Worm (Caenorhabditis elegans) whole organism, early embryonic: ENCODE measurements around the gene mex-5.

Experiments used
- B0310.2 ChIP-seq: sonication (generic microtip); optimal IDR thresholded peaks from 2 replicates; lab custom pipeline; 2016; ENCODE audit warnings: mild to moderate bottlenecking, missing genetic modification characterization, missing compliant biosample characterization
- F13C5.2 ChIP-seq: sonication (generic microtip); optimal IDR thresholded peaks from 2 replicates; lab custom pipeline; 2017; ENCODE audit warnings: mild to moderate bottlenecking, missing genetic modification characterization, inconsistent platforms, missing compliant biosample characterization
- aly-1 ChIP-seq: sonication (generic microtip); optimal IDR thresholded peaks from 2 replicates; lab custom pipeline; 2016; ENCODE audit warnings: missing genetic modification characterization, missing compliant biosample characterization
- ama-1 ChIP-seq: fragments of 150-350 bp; optimal IDR thresholded peaks from 2 replicates; lab custom pipeline; 2014
- ceh-13 ChIP-seq: fragments of 200-800 bp; sonication (Bioruptor generic); optimal IDR thresholded peaks from 2 replicates; lab custom pipeline; 2018; ENCODE audit warnings: mild to moderate bottlenecking, missing genetic modification characterization, missing compliant biosample characterization
- ceh-36 ChIP-seq: sonication (generic microtip); optimal IDR thresholded peaks from 2 replicates; lab custom pipeline; 2016; ENCODE audit warnings: missing genetic modification characterization, inconsistent platforms, missing compliant biosample characterization
- ets-7 ChIP-seq: sonication (generic microtip); optimal IDR thresholded peaks from 2 replicates; lab custom pipeline; 2016; ENCODE audit warnings: missing genotype, missing genetic modification characterization, missing compliant biosample characterization
- flt-1 ChIP-seq: fragments of 200-800 bp; sonication (Bioruptor generic); IDR thresholded peaks from 2 replicates; pipeline ENCODE4 v1.3.6; 2022; ENCODE audit warnings: missing genetic modification characterization, missing compliant biosample characterization
- hmbx-1 ChIP-seq: sonication (generic microtip); optimal IDR thresholded peaks from 2 replicates; lab custom pipeline; 2016; ENCODE audit warnings: mild to moderate bottlenecking, missing genetic modification characterization, missing compliant biosample characterization
- hmg-4 ChIP-seq: fragments of 200-800 bp; sonication (Bioruptor generic); optimal IDR thresholded peaks from 2 replicates; lab custom pipeline; 2018; ENCODE audit warnings: mild to moderate bottlenecking, missing genetic modification characterization, missing compliant biosample characterization
- hnd-1 ChIP-seq: sonication (generic microtip); optimal IDR thresholded peaks from 2 replicates; lab custom pipeline; 2016; ENCODE audit warnings: missing genetic modification characterization, missing compliant biosample characterization
- pes-1 ChIP-seq: fragments of 200-800 bp; sonication (Bioruptor generic); IDR thresholded peaks from 2 replicates; pipeline ENCODE4 v1.3.6; 2022; ENCODE audit warnings: missing genetic modification reagents, missing genetic modification characterization, missing compliant biosample characterization
- scrt-1 ChIP-seq: fragments of 200-800 bp; sonication (Bioruptor generic); IDR thresholded peaks from 2 replicates; pipeline ENCODE4 v1.3.6; 2022; ENCODE audit warnings: missing genetic modification characterization, missing compliant biosample characterization
- sea-1 ChIP-seq: fragments of 200-800 bp; sonication (Bioruptor generic); conservative IDR thresholded peaks from 2 replicates; pipeline ENCODE4 v1.3.6; 2022; ENCODE audit warnings: missing genetic modification characterization, missing compliant biosample characterization
- tbx-11 ChIP-seq: fragments of 200-800 bp; sonication (Bioruptor generic); IDR thresholded peaks from 2 replicates; pipeline ENCODE4 v1.3.6; 2022; ENCODE audit warnings: missing genetic modification characterization, missing compliant biosample characterization
- tbx-37 ChIP-seq: fragments of 200-800 bp; sonication (Bioruptor generic); conservative IDR thresholded peaks from 2 replicates; pipeline ENCODE4 v1.3.6; 2022; ENCODE audit warnings: missing genetic modification reagents, missing genetic modification characterization, missing compliant biosample characterization
- tra-4 ChIP-seq: sonication (generic microtip); optimal IDR thresholded peaks from 2 replicates; lab custom pipeline; 2017; ENCODE audit warnings: missing genetic modification characterization, missing compliant biosample characterization

Gene mex-5

DNA sequence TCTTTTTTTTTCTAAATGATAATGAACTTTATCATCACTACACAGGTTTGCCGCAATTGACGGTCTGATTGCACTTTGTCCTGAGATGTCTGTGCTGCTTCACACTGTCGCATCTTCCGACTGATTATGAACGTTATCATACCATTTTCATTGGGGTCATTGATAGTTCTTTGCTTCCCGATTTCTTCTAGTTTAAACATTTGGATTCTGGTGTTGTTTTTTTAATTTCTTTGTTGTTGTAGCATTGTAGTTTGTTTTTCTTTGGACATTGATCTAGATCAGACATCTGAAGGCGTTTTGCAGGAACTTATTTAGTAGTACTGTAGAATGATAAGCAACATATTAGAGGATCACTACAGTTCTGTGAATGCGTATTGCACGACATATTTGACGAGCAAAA, 34.8 kb upstream of the mex-5 start:
- TF ChIP-seq tra-4 (tag; lab: Kevin White, UChicago) (no peak), pes-1 (GFP tag; lab: Robert Waterston, UW) (no peak), hnd-1 (tag; lab: Kevin White, UChicago) (no peak), hmbx-1 (tag; lab: Kevin White, UChicago) (no peak), ceh-13 (no peak)

ce11 chrIV:13319886-13320650, 33.5 kb upstream of the mex-5 start:
- TF ChIP-seq tra-4 (tag; lab: Kevin White, UChicago) = no peak

DNA sequence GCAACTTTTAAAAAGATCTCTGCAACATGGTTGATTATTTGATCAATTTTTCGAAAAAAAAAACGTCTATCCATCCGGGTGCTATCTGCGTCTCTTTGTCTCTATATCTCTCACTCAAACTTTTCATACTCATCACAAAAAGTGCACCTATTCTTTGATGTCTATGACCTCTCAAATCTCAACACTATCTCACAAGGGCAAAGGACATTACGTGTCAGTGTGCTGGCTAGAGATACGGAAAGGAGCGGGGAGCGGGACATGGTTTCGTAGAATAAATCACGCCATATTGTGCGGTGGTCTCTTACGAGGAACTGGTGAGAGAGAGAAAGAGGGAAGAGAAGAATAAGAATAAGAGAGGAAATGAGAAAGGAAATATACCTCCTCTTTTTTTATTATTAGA, 31.1 kb upstream of the mex-5 start:
- TF ChIP-seq pes-1 (GFP tag; lab: Robert Waterston, UW) (no peak), hmg-4 (no peak), hmbx-1 (tag; lab: Kevin White, UChicago) (no peak), flt-1 (GFP tag; lab: Robert Waterston, UW) (no peak), F13C5.2 (tag; lab: Kevin White, UChicago) (no peak), aly-1 (tag; lab: Kevin White, UChicago) (no peak), sea-1 (GFP tag; lab: Robert Waterston, UW) (no peak), scrt-1 (GFP tag; lab: Robert Waterston, UW) (no peak), ama-1 (lab: Kevin White, UChicago) (no peak), ceh-36 (no peak), B0310.2 (tag; lab: Kevin White, UChicago) (no peak), tbx-11 (no peak), tra-4 (tag; lab: Kevin White, UChicago) (no peak), ets-7 (no peak), ceh-13 (no peak), hnd-1 (tag; lab: Kevin White, UChicago) (no peak), tbx-37 (no peak)

DNA sequence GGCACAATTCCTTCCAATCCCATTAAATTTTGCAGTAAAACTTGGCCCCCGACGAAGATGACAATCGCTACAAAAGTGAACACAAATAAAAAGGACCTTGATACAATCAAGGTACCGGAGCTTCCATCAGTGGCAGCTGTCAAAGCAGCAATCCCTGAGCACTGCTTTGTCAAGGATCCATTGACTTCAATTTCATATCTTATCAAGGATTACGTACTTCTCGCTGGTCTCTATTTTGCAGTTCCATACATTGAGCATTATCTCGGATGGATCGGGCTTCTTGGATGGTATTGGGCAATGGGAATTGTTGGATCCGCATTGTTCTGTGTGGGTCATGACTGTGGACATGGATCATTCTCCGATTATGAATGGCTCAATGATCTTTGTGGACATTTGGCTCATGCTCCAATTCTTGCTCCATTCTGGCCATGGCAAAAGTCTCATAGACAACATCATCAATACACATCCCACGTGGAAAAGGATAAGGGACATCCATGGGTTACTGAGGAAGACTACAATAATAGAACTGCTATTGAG, 29.6 kb upstream of the mex-5 start, which contains the start of gene fat-2:
fat-2 (plus strand) TSS at position 51 of the 537 bp plus-strand sequence.
- no peak for TF ChIP-seq ets-7
- TF ChIP-seq tra-4 (tag; lab: Kevin White, UChicago) = no peak
- no peak for TF ChIP-seq F13C5.2 (tag; lab: Kevin White, UChicago)
- TF ChIP-seq tbx-11 = no peak
- no peak for TF ChIP-seq hmg-4
- TF ChIP-seq ceh-36 = no peak
- no peak for TF ChIP-seq B0310.2 (tag; lab: Kevin White, UChicago)
- TF ChIP-seq ceh-13 = no peak
- TF ChIP-seq tbx-37 = no peak
- TF ChIP-seq hnd-1 (tag; lab: Kevin White, UChicago) = no peak
- no peak for TF ChIP-seq sea-1 (GFP tag; lab: Robert Waterston, UW)
- no peak for TF ChIP-seq pes-1 (GFP tag; lab: Robert Waterston, UW)
- TF ChIP-seq scrt-1 (GFP tag; lab: Robert Waterston, UW) = no peak
- TF ChIP-seq hmbx-1 (tag; lab: Kevin White, UChicago) = no peak
- no peak for TF ChIP-seq ama-1 (lab: Kevin White, UChicago)
- no peak for TF ChIP-seq aly-1 (tag; lab: Kevin White, UChicago)
- no peak for TF ChIP-seq flt-1 (GFP tag; lab: Robert Waterston, UW)

DNA sequence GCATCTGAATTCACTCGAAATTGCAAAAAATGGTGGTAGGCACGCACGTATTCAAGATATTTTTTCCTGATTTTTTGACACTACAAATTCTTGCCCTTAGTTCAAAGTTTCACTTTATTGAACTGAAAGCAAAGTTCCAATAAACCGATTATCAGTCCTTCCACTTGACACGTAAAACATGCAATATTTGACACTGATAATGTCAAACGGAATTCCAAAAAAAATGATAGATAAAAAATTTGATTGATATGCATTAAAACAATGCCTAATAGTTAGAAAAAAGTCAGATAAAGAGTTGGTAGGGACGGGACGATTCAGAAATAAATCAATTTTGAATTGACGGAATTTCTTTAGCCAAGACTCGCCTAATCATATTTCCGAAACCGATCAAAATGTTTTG, 26.5 kb upstream of the mex-5 start:
- TF ChIP-seq sea-1 (GFP tag; lab: Robert Waterston, UW) (no peak), aly-1 (tag; lab: Kevin White, UChicago) (no peak), ets-7 (no peak), ceh-36 (no peak), hnd-1 (tag; lab: Kevin White, UChicago) (no peak), flt-1 (GFP tag; lab: Robert Waterston, UW) (no peak), B0310.2 (tag; lab: Kevin White, UChicago) (no peak), hmg-4 (no peak), tbx-11 (no peak), ceh-13 (no peak), pes-1 (GFP tag; lab: Robert Waterston, UW) (no peak), scrt-1 (GFP tag; lab: Robert Waterston, UW) (no peak)

DNA sequence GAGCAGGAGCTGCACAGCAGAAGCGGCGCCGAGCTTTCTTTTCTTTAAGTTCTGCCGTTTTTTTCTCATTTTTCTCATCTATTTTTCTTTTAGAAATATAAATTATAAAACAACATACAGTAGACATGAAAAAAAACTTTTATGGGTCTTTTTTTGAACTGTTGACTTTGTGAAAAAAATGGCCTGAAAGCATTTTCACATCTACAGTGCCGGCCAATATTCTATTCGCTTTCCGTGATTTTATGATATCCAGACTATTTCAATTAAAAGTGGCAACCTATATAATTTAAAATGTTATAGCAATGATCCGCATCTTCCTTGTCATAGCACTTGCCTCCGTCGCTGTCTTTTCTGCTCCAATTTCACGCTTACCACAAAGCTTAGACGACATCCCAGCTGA, 25.5 kb upstream of the mex-5 start, which contains the start of gene far-6:
far-6 (plus strand) TSS at position 301 of the 400 bp plus-strand sequence.
- no peak for TF ChIP-seq tra-4 (tag; lab: Kevin White, UChicago)
- TF ChIP-seq ceh-36 = no peak
- no peak for TF ChIP-seq sea-1 (GFP tag; lab: Robert Waterston, UW)
- TF ChIP-seq ceh-13 = no peak

DNA sequence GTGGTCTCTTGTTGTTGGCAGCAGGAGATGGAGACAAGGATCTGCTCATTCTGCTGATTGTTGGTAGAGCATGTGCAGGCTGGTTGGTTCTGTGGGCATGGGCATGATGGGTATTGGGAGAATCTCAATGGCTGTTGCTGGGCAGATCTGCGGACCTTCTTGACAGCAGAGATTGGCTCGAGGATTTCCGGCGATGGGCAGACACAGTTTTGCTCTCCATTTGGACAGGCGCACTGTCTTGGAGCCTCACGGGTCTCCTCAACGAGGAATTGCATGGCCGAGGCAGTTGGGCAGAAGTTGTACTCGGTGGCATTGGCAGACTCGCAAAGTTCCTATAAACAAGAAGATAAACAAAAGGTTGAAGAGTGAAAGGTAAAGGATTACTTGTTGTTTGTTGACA, 23.0 kb upstream of the mex-5 start:
- TF ChIP-seq F13C5.2 (tag; lab: Kevin White, UChicago) = no peak
- no peak for TF ChIP-seq ets-7
- no peak for TF ChIP-seq pes-1 (GFP tag; lab: Robert Waterston, UW)
- TF ChIP-seq aly-1 (tag; lab: Kevin White, UChicago) = no peak

ce11 chrIV:13331285-13331684, 22.2 kb upstream of the mex-5 start, which contains the start of gene pqn-74:
Gene pqn-74, minus strand, starts transcription at chrIV:13331406.
- no peak for TF ChIP-seq tbx-37
- TF ChIP-seq B0310.2 (tag; lab: Kevin White, UChicago) = no peak
- TF ChIP-seq ets-7 = no peak
- TF ChIP-seq F13C5.2 (tag; lab: Kevin White, UChicago) = no peak
- TF ChIP-seq aly-1 (tag; lab: Kevin White, UChicago) = no peak
- TF ChIP-seq flt-1 (GFP tag; lab: Robert Waterston, UW) = no peak
- no peak for TF ChIP-seq tra-4 (tag; lab: Kevin White, UChicago)
- no peak for TF ChIP-seq sea-1 (GFP tag; lab: Robert Waterston, UW)
- TF ChIP-seq pes-1 (GFP tag; lab: Robert Waterston, UW) = no peak
- TF ChIP-seq hmbx-1 (tag; lab: Kevin White, UChicago) = no peak
- TF ChIP-seq tbx-11 = no peak
- no peak for TF ChIP-seq scrt-1 (GFP tag; lab: Robert Waterston, UW)
- TF ChIP-seq hmg-4 = no peak
